Fruit fly (Drosophila melanogaster) S2 (cell line): Measurements from ENCODE around the gene CG44257.

Experiments used
- CG8478 ChIP-seq: fragments of >200 bp; optimal IDR thresholded peaks from 2 replicates; lab custom pipeline; 2018
- CTCF ChIP-seq, 2 experiments: fragments of >200 bp; optimal IDR thresholded peaks; 2 replicates each; lab custom pipeline; 2018

DNA sequence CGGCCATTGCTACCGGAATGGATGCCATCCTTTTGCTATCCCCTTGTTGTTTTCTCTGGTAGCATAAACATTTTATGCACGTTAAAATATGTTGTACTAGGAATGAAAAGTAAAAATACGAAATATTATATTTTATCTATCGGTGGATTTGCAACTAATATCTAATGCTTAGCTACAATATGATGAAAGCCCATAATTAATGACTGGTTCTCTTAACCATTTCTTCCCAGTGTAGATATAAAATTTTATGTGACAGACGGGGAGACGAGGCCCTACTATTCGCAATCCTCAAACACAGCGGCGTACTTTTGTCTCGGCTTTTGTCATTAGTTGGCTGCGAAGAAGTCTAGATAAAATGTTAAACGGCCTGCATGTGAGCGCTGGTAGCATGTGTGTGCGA lies 28.1 kb upstream of the CG44257 start:
- no peak for TF ChIP-seq CG8478 (lab: Kevin White, UChicago)
- no peak for TF ChIP-seq CTCF (optimal IDR thresholded peaks at IDR 0.05; lab: Kevin White, UChicago)
